Worm (Caenorhabditis elegans): ENCODE results near the gene Y54G2A.15.

DNA sequence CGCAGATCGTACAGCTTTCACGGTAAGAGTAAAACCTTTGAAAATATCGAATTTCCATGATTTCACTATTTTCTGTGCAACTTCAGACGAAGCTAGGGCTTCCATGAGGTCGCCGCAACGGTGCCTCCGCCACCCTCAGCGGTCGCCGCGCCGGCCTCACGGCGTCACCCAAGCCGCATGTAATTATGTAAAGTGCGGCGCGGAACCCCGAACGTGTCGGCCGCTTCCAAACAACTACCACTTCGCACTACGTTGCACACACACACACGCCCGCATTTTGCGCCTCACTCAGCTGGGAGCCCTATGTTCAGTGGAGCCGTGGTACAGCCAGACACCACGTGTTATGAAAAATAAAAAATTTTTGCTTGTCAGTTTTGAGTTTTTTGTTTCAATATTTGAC, 26.7 kb downstream of the Y54G2A.15 start:
- TF ChIP-seq unc-55 (GFP tag; optimal IDR thresholded peaks at IDR 0.05) (no peak), pha-4 (tag; optimal IDR thresholded peaks at IDR 0.05) (no peak), che-1 (tag; optimal IDR thresholded peaks at IDR 0.05) (no peak), dmd-4 (tag; optimal IDR thresholded peaks at IDR 0.05; ENCODE audit: borderline replicate concordance) (no peak), ama-1 (optimal IDR thresholded peaks at IDR 0.05) (no peak), tbx-2 (tag; optimal IDR thresholded peaks at IDR 0.05) (no peak), mec-3 (tag; optimal IDR thresholded peaks at IDR 0.05; ENCODE audit: borderline replicate concordance) (no peak), nhr-11 (tag; optimal IDR thresholded peaks at IDR 0.05) (no peak)

Measured in whole organism, late embryonic.